Worm (Caenorhabditis elegans): ENCODE results near the gene T16G12.4.

- TF ChIP-seq flt-1 (GFP tag; IDR thresholded peaks at IDR 0.05) (no peak), med-1 (GFP tag; optimal IDR thresholded peaks at IDR 0.05; ENCODE audit: insufficient read depth) (no peak), ztf-29 (GFP tag; IDR thresholded peaks at IDR 0.05) (no peak), klf-2 (GFP tag; conservative IDR thresholded peaks at IDR 0.05) (no peak), T22C8.4 (GFP tag; IDR thresholded peaks at IDR 0.05) (no peak), ztf-23 (GFP tag; IDR thresholded peaks at IDR 0.05) (no peak), ref-1 (GFP tag; conservative IDR thresholded peaks at IDR 0.05) (no peak), cog-1 (tag; optimal IDR thresholded peaks at IDR 0.05) (no peak), tab-1 (GFP tag; IDR thresholded peaks at IDR 0.05) (no peak)
These were observed 48.8 kb downstream of the T16G12.4 start, which contains the start of gene srt-55 for ce11 chrIII:10106390-10106789.
